Worm (Caenorhabditis elegans) whole organism, L3 larva: Measurements from ENCODE around the gene isw-1.

Experiments used
- R02D3.7 ChIP-seq: fragments of 150-350 bp; optimal IDR thresholded peaks from 2 replicates; lab custom pipeline; 2014; ENCODE audit warnings: missing biosample characterization, missing genetic modification characterization
- ZK546.5 ChIP-seq: sonication (generic microtip); optimal IDR thresholded peaks from 2 replicates; lab custom pipeline; 2017; ENCODE audit warnings: missing biosample characterization, missing genetic modification characterization
- ceh-16 ChIP-seq: sonication (generic microtip); optimal IDR thresholded peaks from 2 replicates; lab custom pipeline; 2017; ENCODE audit warnings: missing biosample characterization, missing genetic modification characterization
- ceh-28 ChIP-seq: fragments of 150-350 bp; optimal IDR thresholded peaks from 2 replicates; lab custom pipeline; 2014; ENCODE audit warnings: missing biosample characterization, missing genetic modification reagents, missing genetic modification characterization
- ceh-82 ChIP-seq: fragments of 150-350 bp; optimal IDR thresholded peaks from 2 replicates; lab custom pipeline; 2014; ENCODE audit warnings: missing biosample characterization, missing genetic modification characterization
- ceh-9 ChIP-seq: sonication (generic microtip); optimal IDR thresholded peaks from 2 replicates; lab custom pipeline; 2018; ENCODE audit warnings: missing biosample characterization, missing genetic modification characterization
- egl-27 ChIP-seq: sonication (generic microtip); optimal IDR thresholded peaks from 4 replicates; lab custom pipeline; 2017; ENCODE audit warnings: missing biosample characterization, missing genetic modification reagents, missing genetic modification characterization
- egl-5 ChIP-seq: fragments of 150-350 bp; optimal IDR thresholded peaks from 2 replicates; lab custom pipeline; 2017; ENCODE audit warnings: missing biosample characterization, missing genetic modification reagents, missing genetic modification characterization, inconsistent platforms
- elt-1 ChIP-seq: fragments of 150-350 bp; optimal IDR thresholded peaks from 2 replicates; lab custom pipeline; 2014; ENCODE audit warnings: missing biosample characterization, missing genetic modification characterization
- elt-2 ChIP-seq: sonication (generic microtip); optimal IDR thresholded peaks from 2 replicates; lab custom pipeline; 2016; ENCODE audit warnings: missing genetic modification reagents, mild to moderate bottlenecking, missing genetic modification characterization, missing compliant biosample characterization
- eor-1 ChIP-seq, 2 experiments: fragments of 150-350 bp; optimal IDR thresholded peaks; 2 replicates each; lab custom pipeline; 2014 to 2018; ENCODE audit warnings: missing biosample characterization in 2 of 2, missing genetic modification characterization in 2 of 2
- fos-1 ChIP-seq: fragments of 150-350 bp; optimal IDR thresholded peaks from 2 replicates; lab custom pipeline; 2014; ENCODE audit warnings: missing biosample characterization, missing genetic modification characterization
- hmg-11 ChIP-seq: sonication (generic microtip); optimal IDR thresholded peaks from 2 replicates; lab custom pipeline; 2016; ENCODE audit warnings: missing genetic modification characterization, missing compliant biosample characterization
- lin-15B ChIP-seq: fragments of 150-350 bp; optimal IDR thresholded peaks from 2 replicates; lab custom pipeline; 2014; ENCODE audit warnings: missing biosample characterization, missing genetic modification characterization
- lin-39 ChIP-seq: fragments of 150-350 bp; optimal IDR thresholded peaks from 2 replicates; lab custom pipeline; 2018; ENCODE audit warnings: missing biosample characterization, missing genetic modification reagents, missing genetic modification characterization
- lsy-12 ChIP-seq: sonication (generic microtip); optimal IDR thresholded peaks from 2 replicates; lab custom pipeline; 2016; ENCODE audit warnings: mild to moderate bottlenecking, missing genetic modification characterization, missing compliant biosample characterization
- mdl-1 ChIP-seq: fragments of 150-350 bp; optimal IDR thresholded peaks from 2 replicates; lab custom pipeline; 2014; ENCODE audit warnings: missing biosample characterization, missing genetic modification characterization
- mml-1 ChIP-seq: fragments of 150-350 bp; sonication (generic microtip); optimal IDR thresholded peaks from 3 replicates; lab custom pipeline; 2014; ENCODE audit warnings: missing biosample characterization, missing genetic modification characterization
- nhr-11 ChIP-seq: fragments of 150-350 bp; optimal IDR thresholded peaks from 2 replicates; lab custom pipeline; 2014; ENCODE audit warnings: missing biosample characterization, missing genetic modification characterization
- nhr-12 ChIP-seq: fragments of 150-350 bp; optimal IDR thresholded peaks from 2 replicates; lab custom pipeline; 2014; ENCODE audit warnings: missing biosample characterization, missing genetic modification characterization
- nhr-237 ChIP-seq: fragments of 150-350 bp; optimal IDR thresholded peaks from 2 replicates; lab custom pipeline; 2014; ENCODE audit warnings: missing biosample characterization, missing genetic modification characterization
- nhr-25 ChIP-seq: sonication (generic microtip); optimal IDR thresholded peaks from 2 replicates; lab custom pipeline; 2017; ENCODE audit warnings: missing biosample characterization, missing genetic modification characterization
- nhr-28 ChIP-seq: fragments of 150-350 bp; optimal IDR thresholded peaks from 2 replicates; lab custom pipeline; 2014; ENCODE audit warnings: missing biosample characterization, missing genetic modification characterization
- nhr-43 ChIP-seq: sonication (generic microtip); optimal IDR thresholded peaks from 2 replicates; lab custom pipeline; 2016; ENCODE audit warnings: mild to moderate bottlenecking, missing genetic modification characterization, missing compliant biosample characterization; ENCODE audit not compliant: poor library complexity, severe bottlenecking
- nhr-67 ChIP-seq: fragments of 150-350 bp; optimal IDR thresholded peaks from 2 replicates; lab custom pipeline; 2014; ENCODE audit warnings: missing biosample characterization, missing genetic modification characterization
- nhr-76 ChIP-seq: fragments of 150-350 bp; sonication (generic microtip); optimal IDR thresholded peaks from 5 replicates; lab custom pipeline; 2014; ENCODE audit warnings: missing biosample characterization, missing genetic modification characterization
- nhr-77 ChIP-seq: fragments of 150-350 bp; optimal IDR thresholded peaks from 2 replicates; lab custom pipeline; 2014; ENCODE audit warnings: missing biosample characterization, missing genetic modification characterization
- pqm-1 ChIP-seq: fragments of 150-350 bp; optimal IDR thresholded peaks from 2 replicates; lab custom pipeline; 2017; ENCODE audit warnings: missing biosample characterization, missing genetic modification characterization, inconsistent platforms
- sea-2 ChIP-seq: fragments of 150-350 bp; sonication (generic microtip); optimal IDR thresholded peaks from 4 replicates; lab custom pipeline; 2014; ENCODE audit warnings: missing biosample characterization, missing genetic modification reagents, missing genetic modification characterization
- tbx-2 ChIP-seq: sonication (generic microtip); optimal IDR thresholded peaks from 2 replicates; lab custom pipeline; 2016; ENCODE audit warnings: mild to moderate bottlenecking, missing genetic modification characterization, missing compliant biosample characterization
- unc-39 ChIP-seq: sonication (generic microtip); optimal IDR thresholded peaks from 4 replicates; lab custom pipeline; 2017; ENCODE audit warnings: missing biosample characterization, missing genetic modification characterization
- unc-62 ChIP-seq: fragments of 150-350 bp; sonication (generic microtip); optimal IDR thresholded peaks from 4 replicates; lab custom pipeline; 2014; ENCODE audit warnings: missing biosample characterization, missing genetic modification reagents, missing genetic modification characterization
- ztf-11 ChIP-seq: fragments of 150-350 bp; optimal IDR thresholded peaks from 2 replicates; lab custom pipeline; 2014; ENCODE audit warnings: missing biosample characterization, missing genetic modification characterization
- ztf-4 ChIP-seq: fragments of 150-350 bp; optimal IDR thresholded peaks from 2 replicates; lab custom pipeline; 2014; ENCODE audit warnings: missing biosample characterization, missing genetic modification characterization

isw-1 gene

ce11 chrIII:6740072-6740471 lies 30.2 kb upstream of the isw-1 start:
- no peak for TF ChIP-seq tbx-2 (tag; lab: Kevin White, UChicago)
- no peak for TF ChIP-seq ceh-28 (tag; lab: Kevin White, UChicago)
- TF ChIP-seq nhr-11 = no peak
- no peak for TF ChIP-seq nhr-28 (tag; lab: Kevin White, UChicago)
- TF ChIP-seq nhr-12 = no peak
- TF ChIP-seq elt-1 (tag; lab: Kevin White, UChicago) = no peak
- TF ChIP-seq nhr-76 (tag; lab: Kevin White, UChicago) = no peak
- no peak for TF ChIP-seq R02D3.7 (tag; lab: Kevin White, UChicago)
- TF ChIP-seq ceh-82 (tag; lab: Kevin White, UChicago) = no peak
- TF ChIP-seq unc-39 (tag; lab: Kevin White, UChicago) = no peak
- no peak for TF ChIP-seq elt-2 (tag; lab: Kevin White, UChicago)
- no peak for TF ChIP-seq nhr-25 (tag; lab: Kevin White, UChicago)
- no peak for TF ChIP-seq ztf-11
- no peak for TF ChIP-seq sea-2 (GFP tag; lab: Kevin White, UChicago)
- TF ChIP-seq, all 47 proteins: peak for 0

ce11 chrIII:6736971-6737370 lies 27.1 kb upstream of the isw-1 start, which contains the start of gene K07E12.2:
Gene K07E12.2 (plus strand): TSS chrIII:6737271.
- no peak for TF ChIP-seq ztf-11
- no peak for TF ChIP-seq tbx-2 (tag; lab: Kevin White, UChicago)
- TF ChIP-seq fos-1 (tag; lab: Kevin White, UChicago) = no peak
- TF ChIP-seq nhr-28 (tag; lab: Kevin White, UChicago) = no peak
- no peak for TF ChIP-seq lsy-12 (tag; lab: Kevin White, UChicago)

- TF ChIP-seq nhr-76 (tag; lab: Kevin White, UChicago) (no peak), nhr-67 (no peak), ceh-16 (tag; lab: Kevin White, UChicago) (no peak), tbx-2 (tag; lab: Kevin White, UChicago) (no peak), pqm-1 (no peak), nhr-237 (tag; lab: Kevin White, UChicago) (no peak), elt-1 (tag; lab: Kevin White, UChicago) (no peak), mdl-1 (tag; lab: Kevin White, UChicago) (no peak)
Observed at ce11 chrIII:6736566-6736965, 26.7 kb upstream of the isw-1 start, which contains the start of gene Y102E9.6. Gene Y102E9.6 (minus strand): TSS chrIII:6736666.

- TF ChIP-seq ceh-28 (tag; lab: Kevin White, UChicago) (no peak), tbx-2 (tag; lab: Kevin White, UChicago) (no peak), nhr-77 (tag; lab: Kevin White, UChicago) (no peak), lin-15B (tag; lab: Kevin White, UChicago) (no peak), nhr-67 (no peak), ztf-11 (no peak), ZK546.5 (tag; lab: Kevin White, UChicago) (no peak), nhr-28 (tag; lab: Kevin White, UChicago) (no peak), R02D3.7 (tag; lab: Kevin White, UChicago) (no peak), hmg-11 (tag; lab: Kevin White, UChicago) (no peak), ceh-9 (tag; lab: Kevin White, UChicago) (no peak), mml-1 (tag; lab: Kevin White, UChicago) (no peak), nhr-76 (tag; lab: Kevin White, UChicago) (no peak), sea-2 (GFP tag; lab: Kevin White, UChicago) (no peak), nhr-11 (no peak), ceh-82 (tag; lab: Kevin White, UChicago) (no peak), nhr-43 (tag; lab: Kevin White, UChicago) (no peak), ztf-4 (tag; lab: Kevin White, UChicago) (no peak), egl-27 (tag; lab: Kevin White, UChicago) (no peak), mdl-1 (tag; lab: Kevin White, UChicago) (no peak)
Observed at ce11 chrIII:6734420-6734819, 24.5 kb upstream of the isw-1 start, which contains the start of gene Y102E9.3. Gene Y102E9.3 (minus strand): TSS chrIII:6734520.

- TF ChIP-seq ceh-16 (tag; lab: Kevin White, UChicago) = no peak
Observed at ce11 chrIII:6731285-6731684, 21.4 kb upstream of the isw-1 start.

- TF ChIP-seq nhr-12 (no peak), eor-1 (tag; optimal IDR thresholded peaks at IDR 0.05; lab: Kevin White, UChicago) (no peak), nhr-28 (tag; lab: Kevin White, UChicago) (no peak), elt-2 (tag; lab: Kevin White, UChicago) (no peak), lin-39 (no peak), egl-5 (no peak), unc-62 (GFP tag; lab: Kevin White, UChicago) (no peak)
Observed at ce11 chrIII:6730185-6730850, 20.4 kb upstream of the isw-1 start, which contains the start of the genes Y102E9.5 and odr-4. Gene Y102E9.5 (minus strand): TSS chrIII:6730285. Gene odr-4 (plus strand): TSS chrIII:6730800.
